Worm (Caenorhabditis elegans) whole organism, L4 larva: Measurements from ENCODE around the gene C50B6.9.

Source experiments
- F44E2.7 ChIP-seq: fragments of 200-800 bp; sonication (Bioruptor generic); IDR thresholded peaks from 2 replicates; pipeline ENCODE4 v2.1.2; 2022; ENCODE audit warnings: missing genetic modification characterization, missing compliant biosample characterization
- F49E8.2 ChIP-seq: sonication (generic microtip); optimal IDR thresholded peaks from 2 replicates; lab custom pipeline; 2016; ENCODE audit warnings: missing compliant biosample characterization, mild to moderate bottlenecking, missing genetic modification characterization, borderline replicate concordance
- aha-1 ChIP-seq: fragments of 150-350 bp; peaks from one replicate; lab custom pipeline; 2014; ENCODE audit warnings: missing biosample characterization, missing genetic modification characterization
- aly-2 ChIP-seq: sonication (generic microtip); optimal IDR thresholded peaks from 2 replicates; lab custom pipeline; 2018; ENCODE audit warnings: missing biosample characterization, missing genetic modification characterization
- ama-1 ChIP-seq: fragments of 150-350 bp; optimal IDR thresholded peaks from 2 replicates; lab custom pipeline; 2014; ENCODE audit warnings: inconsistent platforms, mixed read lengths
- cey-2 ChIP-seq: sonication (generic microtip); optimal IDR thresholded peaks from 3 replicates; lab custom pipeline; 2017; ENCODE audit warnings: missing genetic modification characterization, mild to moderate bottlenecking, missing compliant biosample characterization, antibody characterized with exemption, borderline replicate concordance; ENCODE audit not compliant: insufficient read depth
- daf-16 ChIP-seq, 3 experiments: sonication (generic microtip); optimal IDR thresholded peaks; 2 replicates each; lab custom pipeline; 2016 to 2017; ENCODE audit warnings: missing genetic modification characterization in 3 of 3, missing genetic modification reagents in 3 of 3, mild to moderate bottlenecking in 2 of 3, missing compliant biosample characterization in 2 of 3, missing biosample characterization in 1 of 3, moderate library complexity in 1 of 3
- dmd-6 ChIP-seq: fragments of 200-800 bp; sonication (Bioruptor generic); IDR thresholded peaks from 2 replicates; pipeline ENCODE4 v1.3.6; 2022; ENCODE audit warnings: missing genetic modification reagents, missing genetic modification characterization, missing compliant biosample characterization
- dmd-9 ChIP-seq: fragments of 200-800 bp; sonication (Bioruptor generic); IDR thresholded peaks from 2 replicates; pipeline ENCODE4 v1.3.6; 2022; ENCODE audit warnings: missing genetic modification reagents, missing genetic modification characterization, missing compliant biosample characterization
- dve-1 ChIP-seq: sonication (generic microtip); optimal IDR thresholded peaks from 2 replicates; lab custom pipeline; 2017; ENCODE audit warnings: antibody characterized with exemption, mild to moderate bottlenecking, missing genetic modification characterization, missing compliant biosample characterization; ENCODE audit not compliant: insufficient read depth
- gei-8 ChIP-seq: fragments of 200-800 bp; sonication (Bioruptor generic); optimal IDR thresholded peaks from 2 replicates; lab custom pipeline; 2018; ENCODE audit warnings: mild to moderate bottlenecking, missing genetic modification characterization, missing compliant biosample characterization
- hlh-11 ChIP-seq: fragments of 200-800 bp; sonication (Bioruptor generic); optimal IDR thresholded peaks from 2 replicates; lab custom pipeline; 2018; ENCODE audit warnings: mild to moderate bottlenecking, missing genetic modification characterization, missing compliant biosample characterization
- hlh-30 ChIP-seq: sonication (generic microtip); optimal IDR thresholded peaks from 2 replicates; lab custom pipeline; 2017; ENCODE audit warnings: antibody characterized with exemption, mild to moderate bottlenecking, missing genetic modification characterization, missing compliant biosample characterization; ENCODE audit not compliant: insufficient read depth
- hmg-1.1 ChIP-seq: fragments of 200-800 bp; sonication (Bioruptor generic); IDR thresholded peaks from 2 replicates; pipeline ENCODE4 v1.3.6; 2022; ENCODE audit warnings: missing genetic modification reagents, missing genetic modification characterization, missing compliant biosample characterization
- lim-7 ChIP-seq: fragments of 200-800 bp; sonication (Bioruptor generic); IDR thresholded peaks from 2 replicates; pipeline ENCODE4 v1.3.6; 2022; ENCODE audit warnings: missing genetic modification characterization, missing compliant biosample characterization
- lin-1 ChIP-seq: fragments of 200-800 bp; sonication (Bioruptor generic); IDR thresholded peaks from 2 replicates; pipeline ENCODE4 v1.3.6; 2022; ENCODE audit warnings: missing genetic modification reagents, missing genetic modification characterization, missing compliant biosample characterization
- lsy-2 ChIP-seq, 2 experiments: fragments of 150-350 bp in 1 of 2; sonication (generic microtip) in 1 of 2; optimal IDR thresholded peaks; 2 replicates each; lab custom pipeline; 2014 to 2017; ENCODE audit warnings: missing biosample characterization in 2 of 2, missing genetic modification characterization in 2 of 2
- madf-5 ChIP-seq, 2 experiments: fragments of 200-800 bp; sonication (Bioruptor generic); IDR thresholded peaks; 2 replicates each; pipeline ENCODE4 v1.3.6; 2022; ENCODE audit warnings: missing compliant biosample characterization in 2 of 2, missing genetic modification characterization in 2 of 2
- madf-9 ChIP-seq: fragments of 200-800 bp; sonication (Bioruptor generic); conservative IDR thresholded peaks from 2 replicates; pipeline ENCODE4 v1.3.6; 2022; ENCODE audit warnings: missing genetic modification reagents, missing genetic modification characterization, missing compliant biosample characterization
- mdl-1 ChIP-seq, 2 experiments: fragments of 150-350 bp in 1 of 2; sonication (generic microtip) in 1 of 2; optimal IDR thresholded peaks; 2 replicates each; lab custom pipeline; 2014 to 2017; ENCODE audit warnings: missing biosample characterization in 2 of 2, missing genetic modification characterization in 2 of 2
- mep-1 ChIP-seq: fragments of 150-350 bp; sonication (generic microtip); optimal IDR thresholded peaks from 3 replicates; lab custom pipeline; 2014; ENCODE audit warnings: missing biosample characterization, missing genetic modification characterization
- mxl-3 ChIP-seq: fragments of 200-800 bp; sonication (Bioruptor generic); optimal IDR thresholded peaks from 2 replicates; lab custom pipeline; 2018; ENCODE audit warnings: mild to moderate bottlenecking, missing genetic modification characterization, missing compliant biosample characterization
- nhr-237 ChIP-seq: sonication (generic microtip); optimal IDR thresholded peaks from 2 replicates; lab custom pipeline; 2017; ENCODE audit warnings: missing biosample characterization, missing genetic modification characterization
- nhr-25 ChIP-seq: sonication (generic microtip); optimal IDR thresholded peaks from 2 replicates; lab custom pipeline; 2017; ENCODE audit warnings: missing genetic modification characterization, mild to moderate bottlenecking, missing compliant biosample characterization, antibody characterized with exemption, moderate library complexity, borderline replicate concordance; ENCODE audit not compliant: insufficient read depth
- nhr-28 ChIP-seq: fragments of 150-350 bp; optimal IDR thresholded peaks from 2 replicates; lab custom pipeline; 2014; ENCODE audit warnings: missing biosample characterization, missing genetic modification characterization
- nhr-6 ChIP-seq: fragments of 150-350 bp; optimal IDR thresholded peaks from 2 replicates; lab custom pipeline; 2014; ENCODE audit warnings: missing biosample characterization, missing genetic modification characterization
- pha-4 ChIP-seq, 2 experiments: fragments of 150-350 bp in 1 of 2; fragments of 200-800 bp in 1 of 2; sonication (Bioruptor generic) in 1 of 2; IDR thresholded peaks in 1 of 2; optimal IDR thresholded peaks in 1 of 2; 2 replicates each; pipeline versions ENCODE4 v1.3.6 to Lab custom; 2014 to 2022; ENCODE audit warnings: missing genetic modification characterization in 2 of 2, missing genetic modification reagents in 2 of 2, missing biosample characterization in 1 of 2, missing compliant biosample characterization in 1 of 2
- pqm-1 ChIP-seq: sonication (generic microtip); optimal IDR thresholded peaks from 2 replicates; lab custom pipeline; 2017; ENCODE audit warnings: missing biosample characterization, missing genetic modification characterization
- set-16 ChIP-seq: fragments of 200-800 bp; sonication (Bioruptor generic); IDR thresholded peaks from 2 replicates; pipeline ENCODE4 v1.3.6; 2022; ENCODE audit warnings: missing genetic modification reagents, missing genetic modification characterization, missing compliant biosample characterization
- snpc-4 ChIP-seq: fragments of 150-350 bp; optimal IDR thresholded peaks from 2 replicates; lab custom pipeline; 2014; ENCODE audit warnings: missing biosample characterization, missing genetic modification characterization
- tra-1 ChIP-seq: fragments of 200-800 bp; sonication (Bioruptor generic); IDR thresholded peaks from 2 replicates; pipeline ENCODE4 v1.3.6; 2022; ENCODE audit warnings: missing genetic modification reagents, missing genetic modification characterization, missing compliant biosample characterization
- unc-130 ChIP-seq: sonication (generic microtip); optimal IDR thresholded peaks from 2 replicates; lab custom pipeline; 2016; ENCODE audit warnings: missing genetic modification reagents, missing genetic modification characterization, missing compliant biosample characterization
- unc-62 ChIP-seq, 3 experiments: fragments of 150-350 bp in 1 of 3; sonication (generic microtip); optimal IDR thresholded peaks in 2 of 3; peaks in 1 of 3; 1 replicate in 1 of 3; 2 replicates in 2 of 3; lab custom pipeline; 2014 to 2017; ENCODE audit warnings: missing biosample characterization in 3 of 3, missing genetic modification characterization in 3 of 3, missing genetic modification reagents in 3 of 3, missing genotype in 1 of 3
- zag-1 ChIP-seq: fragments of 150-350 bp; optimal IDR thresholded peaks from 2 replicates; lab custom pipeline; 2014; ENCODE audit warnings: missing biosample characterization, missing genetic modification characterization
- zfp-2 ChIP-seq: sonication (generic microtip); optimal IDR thresholded peaks from 2 replicates; lab custom pipeline; 2016; ENCODE audit warnings: mild to moderate bottlenecking, missing genetic modification characterization, missing compliant biosample characterization
- zfp-3 ChIP-seq: fragments of 200-800 bp; sonication (Bioruptor generic); conservative IDR thresholded peaks from 2 replicates; pipeline ENCODE4 v1.3.6; 2022; ENCODE audit warnings: missing genetic modification reagents, missing genetic modification characterization, missing compliant biosample characterization
- zip-11 ChIP-seq: fragments of 200-800 bp; sonication (Bioruptor generic); IDR thresholded peaks from 2 replicates; pipeline ENCODE4 v1.3.6; 2022; ENCODE audit warnings: missing genetic modification characterization, missing compliant biosample characterization
- zip-2 ChIP-seq: fragments of 150-350 bp; optimal IDR thresholded peaks from 2 replicates; lab custom pipeline; 2014; ENCODE audit warnings: missing biosample characterization, missing genetic modification characterization
- ztf-7 ChIP-seq: fragments of 150-350 bp; optimal IDR thresholded peaks from 2 replicates; lab custom pipeline; 2014; ENCODE audit warnings: missing biosample characterization, missing genetic modification characterization

The C50B6.9 gene

ce11 chrV:13373643-13374042 is 37.5 kb downstream of the C50B6.9 start (continued):
- no peak for TF ChIP-seq ztf-7
- TF ChIP-seq mdl-1 (tag; optimal IDR thresholded peaks at IDR 0.05; lab: Kevin White, UChicago), result peak in 1 of 2 experiments; percentile 47
- peak; percentile 74 for TF ChIP-seq hlh-30 (tag; lab: Kevin White, UChicago)
- TF ChIP-seq unc-62 (GFP tag; optimal IDR thresholded peaks at IDR 0.05 in 1 of 2; lab: Kevin White, UChicago), result no peak
- no peak for TF ChIP-seq unc-62 (tag; optimal IDR thresholded peaks at IDR 0.05; lab: Kevin White, UChicago)
- TF ChIP-seq nhr-25, result no peak
- TF ChIP-seq ama-1 (lab: Kevin White, UChicago), result peak; percentile 5
- no peak for TF ChIP-seq zip-11 (GFP tag; lab: Robert Waterston, UW)
- TF ChIP-seq lin-1, result peak; percentile 76; the same call in 1 of the 2 replicates
- peak; percentile 65 for TF ChIP-seq mep-1 (tag; lab: Kevin White, UChicago)
- TF ChIP-seq pqm-1 (tag; lab: Kevin White, UChicago), result peak; percentile 89
- TF ChIP-seq snpc-4 (tag; lab: Kevin White, UChicago), result no peak
- peak; percentile 91 for TF ChIP-seq nhr-28 (tag; lab: Kevin White, UChicago)

DNA sequence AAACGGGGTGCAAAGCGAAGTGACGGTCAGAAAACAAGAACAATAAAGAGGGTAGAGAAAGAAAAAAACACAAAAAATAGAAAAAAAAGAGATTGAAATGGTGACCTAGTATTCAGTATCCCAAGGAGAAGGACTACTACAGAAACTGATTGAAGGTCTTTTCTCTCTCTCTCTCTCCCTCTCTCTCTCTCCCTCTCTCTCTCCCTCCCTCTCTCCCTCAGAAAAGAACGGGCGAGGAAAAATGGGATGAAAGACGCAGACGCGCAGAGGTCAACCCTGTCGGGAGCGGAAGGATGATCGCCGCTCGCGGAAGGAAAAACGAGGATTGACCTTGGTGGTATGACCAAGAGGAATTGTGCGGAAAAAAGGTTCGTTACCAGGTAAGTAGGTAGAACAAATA is 38.4 kb downstream of the C50B6.9 start:
- TF ChIP-seq hlh-11, result peak; percentile 74
- peak; percentile 68; the same call in 1 of the 2 replicates for TF ChIP-seq pha-4 (GFP tag; IDR thresholded peaks at IDR 0.05; lab: Robert Waterston, UW)
- TF ChIP-seq pha-4 (tag; optimal IDR thresholded peaks at IDR 0.05; lab: Kevin White, UChicago), result no peak
- 0 out of 2 replicates have a peak, but pooled peaks have one; percentile 55 for TF ChIP-seq tra-1
- TF ChIP-seq nhr-237 (tag; lab: Kevin White, UChicago), result peak; percentile 30
- no peak for TF ChIP-seq dmd-9 (GFP tag; lab: Robert Waterston, UW)
- TF ChIP-seq nhr-6, result peak; percentile 41
- peak; percentile 43 for TF ChIP-seq hlh-30 (tag; lab: Kevin White, UChicago)
- TF ChIP-seq madf-9 (GFP tag; lab: Robert Waterston, UW), result peak; percentile 79
- no peak for TF ChIP-seq zfp-3 (GFP tag; lab: Robert Waterston, UW)
- TF ChIP-seq dve-1 (tag; lab: Kevin White, UChicago), result peak; percentile 70
- TF ChIP-seq zfp-2 (tag; lab: Kevin White, UChicago), result no peak
- peak; percentile 2 for TF ChIP-seq aha-1 (tag; lab: Kevin White, UChicago)
- TF ChIP-seq zip-2 (tag; lab: Kevin White, UChicago), result no peak
- peak; percentile 53 for TF ChIP-seq nhr-28 (tag; lab: Kevin White, UChicago)
- peak in 1 of 2 experiments; percentile 39 for TF ChIP-seq lsy-2 (tag; optimal IDR thresholded peaks at IDR 0.05; lab: Kevin White, UChicago)
- no peak for TF ChIP-seq F49E8.2 (tag; lab: Kevin White, UChicago)
- no peak for TF ChIP-seq aly-2 (tag; lab: Kevin White, UChicago)
- TF ChIP-seq nhr-25, result peak; percentile 83
- TF ChIP-seq lim-7 (GFP tag; lab: Robert Waterston, UW), result no peak
- TF ChIP-seq daf-16 (GFP tag; optimal IDR thresholded peaks at IDR 0.05; lab: Kevin White, UChicago), result no peak
- peak; percentile 3 for TF ChIP-seq daf-16 (tag; optimal IDR thresholded peaks at IDR 0.05; lab: Kevin White, UChicago)
- peak; percentile 87 for TF ChIP-seq set-16 (GFP tag; lab: Robert Waterston, UW)
- TF ChIP-seq mep-1 (tag; lab: Kevin White, UChicago), result peak; percentile 8
- TF ChIP-seq cey-2, result no peak
- no peak for TF ChIP-seq hmg-1.1 (GFP tag; lab: Robert Waterston, UW)
- no peak for TF ChIP-seq madf-5 (GFP tag; IDR thresholded peaks at IDR 0.05; lab: Robert Waterston, UW)
- no peak for TF ChIP-seq zag-1 (tag; lab: Kevin White, UChicago)
- TF ChIP-seq unc-130 (GFP tag; lab: Kevin White, UChicago), result no peak
- peak; percentile 35; the same call in 1 of the 2 replicates for TF ChIP-seq dmd-6
- peak; percentile 41 for TF ChIP-seq mxl-3 (GFP tag; lab: Kevin White, UChicago)
- TF ChIP-seq gei-8, result no peak
- TF ChIP-seq F44E2.7 (GFP tag; lab: Robert Waterston, UW), result 0 out of 2 replicates have a peak, but pooled peaks have one; percentile 28
- TF ChIP-seq mdl-1 (tag; optimal IDR thresholded peaks at IDR 0.05; lab: Kevin White, UChicago), result peak in 1 of 2 experiments; percentile 20
